Worm (Caenorhabditis elegans): Measurements from ENCODE around the gene R12H7.4.

ce11 chrX:13216802-13217201, at the start of gene R12H7.4:
- TF ChIP-seq him-1 (tag; optimal IDR thresholded peaks at IDR 0.05): no peak
- TF ChIP-seq dao-5 (tag; optimal IDR thresholded peaks at IDR 0.05): no peak

All from whole organism, L4/young adult.